Fruit fly (Drosophila melanogaster): ENCODE measurements around the gene CG7164.

The CG7164 gene

DNA sequence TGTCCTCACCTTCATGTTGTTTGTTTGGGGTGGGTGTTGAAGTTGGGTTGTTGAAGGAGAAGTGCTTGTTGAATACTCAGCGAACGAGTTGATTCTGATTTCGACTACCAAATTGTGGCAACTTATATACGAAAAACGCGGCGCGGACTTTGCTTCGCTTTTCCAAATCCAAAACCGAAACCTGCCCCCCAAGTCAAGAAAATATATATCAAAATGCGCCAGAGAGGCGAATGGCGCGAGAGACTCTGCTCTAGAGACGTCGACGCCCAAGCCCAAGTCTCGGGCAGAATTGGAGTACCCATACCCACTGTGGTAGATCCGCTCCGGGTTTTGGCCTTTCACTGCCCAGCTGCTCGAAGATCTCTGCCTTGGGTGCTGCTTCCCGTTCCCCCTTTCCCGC is 36.5 kb upstream of the CG7164 start, which contains the start of gene CG7214:
Gene CG7214, minus strand, starts transcription at position 101 of the 400 bp plus-strand sequence.
- no peak for TF ChIP-seq CG6792 (GFP tag; optimal IDR thresholded peaks at IDR 0.05)

DNA sequence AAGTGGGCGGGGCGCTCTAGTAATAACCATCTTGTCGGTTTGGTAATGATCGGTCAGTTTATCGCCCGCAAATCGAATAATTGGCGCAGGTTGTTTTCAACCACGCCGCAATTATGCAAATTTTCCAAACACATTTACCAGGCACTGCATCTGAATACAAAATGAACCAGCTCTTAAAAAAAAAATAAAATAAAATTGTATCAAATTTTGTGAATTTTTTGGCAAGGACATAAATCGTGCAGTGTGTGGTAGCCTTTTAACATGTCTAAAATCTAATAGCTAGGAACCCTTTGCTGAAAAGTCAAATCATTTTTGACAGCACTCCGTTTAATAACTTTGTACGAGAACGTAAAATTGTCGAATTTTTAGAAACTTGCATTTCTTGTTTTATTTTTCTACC is 34.3 kb upstream of the CG7164 start, which contains the start of gene ATPsynGL:
Gene ATPsynGL, plus strand, starts transcription at position 301 of the 400 bp plus-strand sequence.
- TF ChIP-seq CG32006 (GFP tag; optimal IDR thresholded peaks at IDR 0.05) (no peak), Lpt (GFP tag; optimal IDR thresholded peaks at IDR 0.05) (no peak), pdm3 (GFP tag; optimal IDR thresholded peaks at IDR 0.05) (no peak), CG34406 (GFP tag; optimal IDR thresholded peaks at IDR 0.05) (no peak)

DNA sequence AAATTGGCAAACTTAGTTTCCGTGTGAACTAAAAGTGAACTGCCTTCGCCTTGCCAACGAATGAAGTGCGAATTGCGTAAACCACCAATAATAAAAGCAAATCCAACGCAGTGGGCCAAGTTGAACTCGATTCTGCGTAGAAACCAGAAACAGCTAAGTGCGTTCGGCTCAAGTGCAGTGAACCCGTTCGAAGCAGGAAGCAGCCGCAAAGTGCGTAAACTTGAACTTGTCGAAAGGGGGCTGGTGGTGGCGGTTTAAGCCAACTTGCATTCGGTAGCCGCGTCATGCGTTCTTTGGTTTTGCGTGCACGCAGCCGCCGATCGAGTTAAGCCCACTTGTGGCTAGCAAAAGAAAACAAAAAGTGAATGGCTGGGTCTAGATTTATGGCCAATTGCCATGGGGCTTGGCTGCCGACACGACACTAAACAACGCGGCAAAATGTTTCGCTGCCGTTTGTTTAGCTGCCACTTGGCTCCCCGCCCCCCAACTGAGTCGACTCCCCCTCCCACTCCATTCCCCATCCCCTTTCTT is 30.6 kb upstream of the CG7164 start:
- TF ChIP-seq CG3919 (GFP tag; optimal IDR thresholded peaks at IDR 0.05): no peak
- peak in 1 of 2 experiments; percentile 98 for TF ChIP-seq ss (GFP tag; optimal IDR thresholded peaks at IDR 0.05)
- no peak for TF ChIP-seq acj6 (GFP tag; optimal IDR thresholded peaks at IDR 0.05)
- peak; percentile 11 for TF ChIP-seq dsx (GFP tag; optimal IDR thresholded peaks at IDR 0.05; ENCODE audit: poor library complexity, severe bottlenecking)
- no peak for TF ChIP-seq OdsH (GFP tag; optimal IDR thresholded peaks at IDR 0.05)
- no peak for TF ChIP-seq Sox14 (GFP tag; optimal IDR thresholded peaks at IDR 0.05)
- no peak for TF ChIP-seq CG34406 (GFP tag; optimal IDR thresholded peaks at IDR 0.05)
- TF ChIP-seq CG15336 (GFP tag; IDR thresholded peaks at IDR 0.05): no peak

- TF ChIP-seq Met (GFP tag; optimal IDR thresholded peaks at IDR 0.05): no peak
- TF ChIP-seq CG34406 (GFP tag; optimal IDR thresholded peaks at IDR 0.05): no peak
- no peak for TF ChIP-seq CG9139 (GFP tag; optimal IDR thresholded peaks at IDR 0.05)
- no peak for TF ChIP-seq CG6163 (GFP tag; IDR thresholded peaks at IDR 0.05)
- no peak for TF ChIP-seq Hr38 (GFP tag; optimal IDR thresholded peaks at IDR 0.05)
- no peak for TF ChIP-seq fkh (GFP tag; optimal IDR thresholded peaks at IDR 0.05)
- TF ChIP-seq OdsH (GFP tag; optimal IDR thresholded peaks at IDR 0.05): no peak
- no peak for TF ChIP-seq acj6 (GFP tag; optimal IDR thresholded peaks at IDR 0.05)
- no peak for TF ChIP-seq cyc (GFP tag; optimal IDR thresholded peaks at IDR 0.05)
- no peak for TF ChIP-seq CG32006 (GFP tag; optimal IDR thresholded peaks at IDR 0.05)
- TF ChIP-seq CG6808 (GFP tag; optimal IDR thresholded peaks at IDR 0.05): no peak
- TF ChIP-seq ss (GFP tag; optimal IDR thresholded peaks at IDR 0.05): no peak
- TF ChIP-seq CG8319 (GFP tag; optimal IDR thresholded peaks at IDR 0.05): no peak
Observed at dm6 chr2L:7753086-7753485, 28.2 kb upstream of the CG7164 start, which contains the start of gene CG7203. CG7203 (minus strand) TSS chr2L:7753186.

DNA sequence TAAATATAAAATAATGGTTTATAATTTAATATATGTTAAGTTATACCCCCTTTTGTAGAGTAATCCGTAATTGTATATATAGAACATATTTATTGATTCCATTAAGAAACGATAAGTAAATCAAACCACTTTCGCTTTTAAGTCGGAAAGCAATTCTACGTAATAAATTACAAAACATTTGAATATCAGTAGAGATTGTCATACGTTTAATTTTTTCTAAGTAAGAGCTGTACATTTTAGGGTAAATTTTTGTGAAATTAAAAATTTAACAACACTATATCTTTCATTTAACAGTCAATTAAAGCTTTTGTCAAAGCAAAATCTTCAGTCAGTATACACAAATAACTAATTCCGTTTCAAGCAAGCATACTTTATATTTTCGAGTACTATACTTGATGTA is 27.4 kb upstream of the CG7164 start, which contains the start of gene CG46025:
Gene CG46025, plus strand, starts transcription at position 301 of the 400 bp plus-strand sequence.
- TF ChIP-seq fkh (GFP tag; optimal IDR thresholded peaks at IDR 0.05) (no peak), Eip78C (GFP tag) (no peak), CG8119 (GFP tag; IDR thresholded peaks at IDR 0.05) (no peak), eg (GFP tag; IDR thresholded peaks at IDR 0.05) (no peak), CG10631 (GFP tag; optimal IDR thresholded peaks at IDR 0.05) (no peak), lz (GFP tag; optimal IDR thresholded peaks at IDR 0.05) (no peak), CG16779 (tag; optimal IDR thresholded peaks at IDR 0.05) (no peak), CG11902 (GFP tag; optimal IDR thresholded peaks at IDR 0.05) (no peak)

dm6 chr2L:7754539-7754938 is 26.7 kb upstream of the CG7164 start:
- TF ChIP-seq CG6792 (GFP tag; optimal IDR thresholded peaks at IDR 0.05) (no peak), CG6276 (GFP tag; optimal IDR thresholded peaks at IDR 0.05) (peak; percentile 23), cyc (GFP tag; optimal IDR thresholded peaks at IDR 0.05) (peak; percentile 4), CG16779 (tag; optimal IDR thresholded peaks at IDR 0.05) (no peak), dsx (GFP tag; optimal IDR thresholded peaks at IDR 0.05; ENCODE audit: poor library complexity, severe bottlenecking) (peak; percentile 5), CG6163 (GFP tag; IDR thresholded peaks at IDR 0.05) (peak; percentile 48; the same call in 2 of the 3 replicates), Met (GFP tag; optimal IDR thresholded peaks at IDR 0.05) (peak; percentile 21), CG8119 (GFP tag; IDR thresholded peaks at IDR 0.05) (0 out of 3 replicates have a peak, but pooled peaks have one; percentile 17), spab (GFP tag; optimal IDR thresholded peaks at IDR 0.05) (no peak), CG15336 (GFP tag; IDR thresholded peaks at IDR 0.05) (peak; percentile 53), Sox15 (GFP tag; optimal IDR thresholded peaks at IDR 0.05) (no peak), Hr4 (GFP tag; optimal IDR thresholded peaks at IDR 0.05) (peak; percentile 47), eg (GFP tag; IDR thresholded peaks at IDR 0.05) (0 out of 3 replicates have a peak, but pooled peaks have one; percentile 55), CG3032 (tag; optimal IDR thresholded peaks at IDR 0.05) (peak; percentile 15), ss (GFP tag; optimal IDR thresholded peaks at IDR 0.05) (peak; percentile 11 to 70), CG32006 (GFP tag; optimal IDR thresholded peaks at IDR 0.05) (peak; percentile 45), Lpt (GFP tag; optimal IDR thresholded peaks at IDR 0.05) (peak; percentile 19), CG7368 (GFP tag; optimal IDR thresholded peaks at IDR 0.05) (no peak), esn (GFP tag; optimal IDR thresholded peaks at IDR 0.05) (no peak), CG11294 (GFP tag; IDR thresholded peaks at IDR 0.05) (0 out of 2 replicates have a peak, but pooled peaks have one; percentile 25), CG3919 (GFP tag; optimal IDR thresholded peaks at IDR 0.05) (peak; percentile 26), CG31627 (GFP tag; optimal IDR thresholded peaks at IDR 0.05) (peak; percentile 14), Gug (GFP tag; IDR thresholded peaks at IDR 0.05) (no peak), Hr38 (GFP tag; optimal IDR thresholded peaks at IDR 0.05) (no peak), svp (GFP tag) (peak; percentile 65)
